Worm (Caenorhabditis elegans) whole organism, young adult: ENCODE measurements around the gene F35B3.3.

Experiments used
- B0019.2 ChIP-seq: fragments of 200-800 bp; sonication (Bioruptor generic); conservative IDR thresholded peaks from 2 replicates; pipeline ENCODE4 v1.3.6; 2022; ENCODE audit warnings: missing genetic modification reagents, missing genetic modification characterization, missing compliant biosample characterization
- D2030.7 ChIP-seq: fragments of 200-800 bp; sonication (Bioruptor generic); IDR thresholded peaks from 2 replicates; pipeline ENCODE4 v1.3.6; 2022; ENCODE audit warnings: missing genetic modification reagents, missing genetic modification characterization, missing compliant biosample characterization
- F55B11.4 ChIP-seq: sonication (generic microtip); optimal IDR thresholded peaks from 2 replicates; lab custom pipeline; 2016; ENCODE audit warnings: missing compliant biosample characterization, missing genetic modification characterization, borderline replicate concordance; ENCODE audit not compliant: insufficient read depth
- Y95B8A.8 ChIP-seq: fragments of 200-800 bp; sonication (Bioruptor generic); IDR thresholded peaks from 2 replicates; pipeline ENCODE4 v1.3.6; 2022; ENCODE audit warnings: missing genetic modification reagents, missing genetic modification characterization, missing compliant biosample characterization
- ama-1 ChIP-seq, 3 experiments: fragments of 150-350 bp in 1 of 3; sonication (generic microtip) in 2 of 3; optimal IDR thresholded peaks; 2 replicates each; lab custom pipeline; 2014 to 2018; ENCODE audit warnings: missing biosample characterization in 2 of 3, missing genetic modification characterization in 2 of 3, missing genetic modification reagents in 2 of 3
- cebp-1 ChIP-seq, 2 experiments: fragments of 200-800 bp in 1 of 2; sonication (Bioruptor generic) in 1 of 2; sonication (generic microtip) in 1 of 2; IDR thresholded peaks in 1 of 2; optimal IDR thresholded peaks in 1 of 2; 2 replicates each; pipeline versions ENCODE4 v1.3.6 to Lab custom; 2017 to 2022; ENCODE audit warnings: missing compliant biosample characterization in 2 of 2, missing genetic modification characterization in 2 of 2, mild to moderate bottlenecking in 1 of 2, missing genetic modification reagents in 1 of 2, moderate library complexity in 1 of 2
- dpff-1 ChIP-seq: sonication (generic microtip); optimal IDR thresholded peaks from 2 replicates; lab custom pipeline; 2017; ENCODE audit warnings: mild to moderate bottlenecking, missing genetic modification characterization, missing compliant biosample characterization
- lin-54 ChIP-seq: fragments of 200-800 bp; sonication (Bioruptor generic); optimal IDR thresholded peaks from 2 replicates; lab custom pipeline; 2018; ENCODE audit warnings: mild to moderate bottlenecking, missing genetic modification characterization, missing compliant biosample characterization
- madf-8 ChIP-seq: fragments of 200-800 bp; sonication (Bioruptor generic); conservative IDR thresholded peaks from 2 replicates; pipeline ENCODE4 v1.3.6; 2022; ENCODE audit warnings: missing genetic modification reagents, missing genetic modification characterization, missing compliant biosample characterization
- nhr-90 ChIP-seq: sonication (generic microtip); optimal IDR thresholded peaks from 2 replicates; lab custom pipeline; 2016; ENCODE audit warnings: missing genotype, mild to moderate bottlenecking, missing genetic modification characterization, missing compliant biosample characterization
- snpc-4 ChIP-seq, 5 experiments: fragments of 150-350 bp in 1 of 5; sonication (generic microtip) in 4 of 5; optimal IDR thresholded peaks; 2 replicates each; lab custom pipeline; 2014 to 2018; ENCODE audit warnings: missing genetic modification characterization in 5 of 5, missing biosample characterization in 3 of 5, antibody characterized with exemption in 2 of 5, mild to moderate bottlenecking in 2 of 5, missing compliant biosample characterization in 2 of 5, missing genotype in 2 of 5, moderate library complexity in 2 of 5, missing genetic modification reagents in 1 of 5
- unc-62 ChIP-seq: fragments of 150-350 bp; optimal IDR thresholded peaks from 2 replicates; lab custom pipeline; 2014; ENCODE audit warnings: missing biosample characterization, missing genetic modification reagents, missing genetic modification characterization

DNA sequence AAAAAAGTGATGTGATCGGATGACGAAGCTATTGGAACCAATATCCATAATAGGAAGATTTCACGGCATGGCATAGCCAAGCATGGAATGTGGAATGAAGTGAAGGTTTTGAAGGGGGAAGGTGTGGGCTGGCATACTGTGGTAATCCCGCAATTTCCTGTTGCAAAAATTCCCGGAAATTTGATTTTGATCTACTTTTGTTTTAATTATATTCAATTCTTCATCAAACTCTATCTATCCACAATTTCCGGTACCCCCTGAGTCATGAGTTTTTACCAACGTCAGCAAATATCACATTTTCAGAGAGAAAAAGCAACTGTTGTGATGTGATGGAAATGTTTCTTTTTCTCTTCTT lies 42.2 kb downstream of the F35B3.3 start, which contains the start of gene gcy-11:
- TF ChIP-seq lin-54 (GFP tag; lab: Kevin White, UChicago): no peak
- no peak for TF ChIP-seq Y95B8A.8 (GFP tag; lab: Robert Waterston, UW)
- TF ChIP-seq D2030.7 (GFP tag; lab: Robert Waterston, UW): no peak
- TF ChIP-seq madf-8 (GFP tag; lab: Robert Waterston, UW): no peak
- no peak for TF ChIP-seq ama-1 (optimal IDR thresholded peaks at IDR 0.05; lab: Kevin White, UChicago)
- TF ChIP-seq ama-1 (GFP tag; optimal IDR thresholded peaks at IDR 0.05; lab: Kevin White, UChicago): no peak
- TF ChIP-seq dpff-1 (tag; lab: Kevin White, UChicago): no peak
- no peak for TF ChIP-seq cebp-1 (GFP tag; IDR thresholded peaks at IDR 0.05; lab: Robert Waterston, UW)
- no peak for TF ChIP-seq cebp-1 (tag; optimal IDR thresholded peaks at IDR 0.05; lab: Kevin White, UChicago)
- no peak for TF ChIP-seq unc-62 (GFP tag; lab: Kevin White, UChicago)
- no peak for TF ChIP-seq B0019.2 (GFP tag; lab: Robert Waterston, UW)
- TF ChIP-seq snpc-4 (GFP tag; optimal IDR thresholded peaks at IDR 0.05; lab: Kevin White, UChicago): no peak
- no peak for TF ChIP-seq snpc-4 (tag; optimal IDR thresholded peaks at IDR 0.05; lab: Kevin White, UChicago)
- no peak for TF ChIP-seq nhr-90 (tag; lab: Kevin White, UChicago)
- TF ChIP-seq F55B11.4 (tag; lab: Kevin White, UChicago): no peak
